Fruit fly (Drosophila melanogaster): Measurements from ENCODE around the gene abd-A.
A peak's percentile ranks its signal among the peaks of the same experiment; 100 is the strongest.

abd-A gene

dm6 chr3R:16869257-16869656 is 39.4 kb upstream of the abd-A start (continued):
- TF ChIP-seq CG17359 (tag; optimal IDR thresholded peaks at IDR 0.05) (peak; percentile 48), E2f2 (GFP tag; IDR thresholded peaks at IDR 0.05) (peak; percentile 52; the same call in 1 of the 2 replicates), kah (GFP tag; optimal IDR thresholded peaks at IDR 0.05) (no peak), CG2120 (GFP tag; optimal IDR thresholded peaks at IDR 0.05) (peak; percentile 44), disco-r (GFP tag; optimal IDR thresholded peaks at IDR 0.05) (peak; percentile 39), CG2199 (GFP tag; IDR thresholded peaks at IDR 0.05) (no peak; the same call in 1 of the 3 replicates), Xrp1 (GFP tag; IDR thresholded peaks at IDR 0.05) (peak; percentile 45; the same call in 1 of the 2 replicates), ab (GFP tag; optimal IDR thresholded peaks at IDR 0.05) (peak; percentile 52), Ravus (GFP tag; IDR thresholded peaks at IDR 0.05) (peak; percentile 2; the same call in 1 of the 2 replicates), pho (GFP tag; optimal IDR thresholded peaks at IDR 0.05) (peak; percentile 64), CG7839 (tag; optimal IDR thresholded peaks at IDR 0.05) (peak; percentile 58), tna (GFP tag; IDR thresholded peaks at IDR 0.05; ENCODE audit: partially characterized antibody) (peak; percentile 24; the same call in 1 of the 2 replicates), pzg (GFP tag; optimal IDR thresholded peaks at IDR 0.05) (peak; percentile 3), Hsf (GFP tag; optimal IDR thresholded peaks at IDR 0.05) (peak; percentile 79), amos (GFP tag; IDR thresholded peaks at IDR 0.05; ENCODE audit: partially characterized antibody) (peak; percentile 47; the same call in 1 of the 2 replicates), tll (GFP tag; optimal IDR thresholded peaks at IDR 0.05) (peak in 1 of 2 experiments; percentile 93), HHEX (GFP tag; optimal IDR thresholded peaks at IDR 0.05) (peak; percentile 22), ftz-f1 (GFP tag; optimal IDR thresholded peaks at IDR 0.05) (peak; percentile 83), CG2129 (GFP tag; IDR thresholded peaks at IDR 0.05; ENCODE audit: partially characterized antibody) (no peak), Hr39 (optimal IDR thresholded peaks at IDR 0.05) (no peak), gce (GFP tag; IDR thresholded peaks at IDR 0.05) (peak; percentile 45; the same call in 1 of the 3 replicates), dmrt11E (tag; optimal IDR thresholded peaks at IDR 0.05) (peak; percentile 54), CG9817 (tag; optimal IDR thresholded peaks at IDR 0.05) (peak; percentile 67), Jarid2 (GFP tag; optimal IDR thresholded peaks at IDR 0.05) (peak; percentile 21), gsb-n (tag; optimal IDR thresholded peaks at IDR 0.05) (peak; percentile 61), C15 (GFP tag; IDR thresholded peaks at IDR 0.05) (no peak), CG6272 (GFP tag; IDR thresholded peaks at IDR 0.05) (peak; percentile 60), CG12942 (GFP tag; optimal IDR thresholded peaks at IDR 0.05) (peak; percentile 26), CG11695 (GFP tag; IDR thresholded peaks at IDR 0.05) (no peak), chif (GFP tag; optimal IDR thresholded peaks at IDR 0.05) (peak; percentile 13 to 67), dimm (GFP tag; IDR thresholded peaks at IDR 0.05) (no peak), wor (GFP tag; IDR thresholded peaks at IDR 0.05) (no peak), fd102C (GFP tag; optimal IDR thresholded peaks at IDR 0.05) (peak; percentile 52), wek (GFP tag; optimal IDR thresholded peaks at IDR 0.05) (peak; percentile 44), B-H1 (GFP tag; IDR thresholded peaks at IDR 0.05) (no peak; the same call in 2 of the 3 replicates), CG43689 (GFP tag; IDR thresholded peaks at IDR 0.05) (no peak), cato (GFP tag; optimal IDR thresholded peaks at IDR 0.05; ENCODE audit: borderline replicate concordance) (peak; percentile 28), CG9727 (GFP tag; optimal IDR thresholded peaks at IDR 0.05) (peak; percentile 19), Poxn (GFP tag; IDR thresholded peaks at IDR 0.05) (no peak), CG11093 (GFP tag; IDR thresholded peaks at IDR 0.05) (peak; percentile 23; the same call in 1 of the 3 replicates), NK7.1 (GFP tag; optimal IDR thresholded peaks at IDR 0.05) (no peak), nau (GFP tag; optimal IDR thresholded peaks at IDR 0.05) (no peak), CG32772 (GFP tag; IDR thresholded peaks at IDR 0.05) (0 out of 2 replicates have a peak, but pooled peaks have one; percentile 55), z (GFP tag; IDR thresholded peaks at IDR 0.05) (peak; percentile 81), CG17912 (GFP tag; optimal IDR thresholded peaks at IDR 0.05) (peak; percentile 84), ap (GFP tag; IDR thresholded peaks at IDR 0.05) (peak; percentile 42; the same call in 1 of the 2 replicates), CG14710 (tag; optimal IDR thresholded peaks at IDR 0.05) (peak; percentile 30), CG31365 (tag; optimal IDR thresholded peaks at IDR 0.05) (no peak), vnd (GFP tag; IDR thresholded peaks at IDR 0.05; ENCODE audit: partially characterized antibody) (no peak), fru (optimal IDR thresholded peaks at IDR 0.05) (no peak), sd (tag; optimal IDR thresholded peaks at IDR 0.05) (peak; percentile 65)
